Worm (Caenorhabditis elegans) whole organism, early embryonic: Measurements from ENCODE around the gene srh-270.

Experiments
- B0310.2 ChIP-seq: sonication (generic microtip); optimal IDR thresholded peaks from 2 replicates; lab custom pipeline; 2016; ENCODE audit warnings: mild to moderate bottlenecking, missing genetic modification characterization, missing compliant biosample characterization
- F13C5.2 ChIP-seq: sonication (generic microtip); optimal IDR thresholded peaks from 2 replicates; lab custom pipeline; 2017; ENCODE audit warnings: mild to moderate bottlenecking, missing genetic modification characterization, inconsistent platforms, missing compliant biosample characterization
- aly-1 ChIP-seq: sonication (generic microtip); optimal IDR thresholded peaks from 2 replicates; lab custom pipeline; 2016; ENCODE audit warnings: missing genetic modification characterization, missing compliant biosample characterization
- ama-1 ChIP-seq: fragments of 150-350 bp; optimal IDR thresholded peaks from 2 replicates; lab custom pipeline; 2014
- ceh-13 ChIP-seq: fragments of 200-800 bp; sonication (Bioruptor generic); optimal IDR thresholded peaks from 2 replicates; lab custom pipeline; 2018; ENCODE audit warnings: mild to moderate bottlenecking, missing genetic modification characterization, missing compliant biosample characterization
- ceh-36 ChIP-seq: sonication (generic microtip); optimal IDR thresholded peaks from 2 replicates; lab custom pipeline; 2016; ENCODE audit warnings: missing genetic modification characterization, inconsistent platforms, missing compliant biosample characterization
- ets-7 ChIP-seq: sonication (generic microtip); optimal IDR thresholded peaks from 2 replicates; lab custom pipeline; 2016; ENCODE audit warnings: missing genotype, missing genetic modification characterization, missing compliant biosample characterization
- flt-1 ChIP-seq: fragments of 200-800 bp; sonication (Bioruptor generic); IDR thresholded peaks from 2 replicates; pipeline ENCODE4 v1.3.6; 2022; ENCODE audit warnings: missing genetic modification characterization, missing compliant biosample characterization
- hmbx-1 ChIP-seq: sonication (generic microtip); optimal IDR thresholded peaks from 2 replicates; lab custom pipeline; 2016; ENCODE audit warnings: mild to moderate bottlenecking, missing genetic modification characterization, missing compliant biosample characterization
- hmg-4 ChIP-seq: fragments of 200-800 bp; sonication (Bioruptor generic); optimal IDR thresholded peaks from 2 replicates; lab custom pipeline; 2018; ENCODE audit warnings: mild to moderate bottlenecking, missing genetic modification characterization, missing compliant biosample characterization
- hnd-1 ChIP-seq: sonication (generic microtip); optimal IDR thresholded peaks from 2 replicates; lab custom pipeline; 2016; ENCODE audit warnings: missing genetic modification characterization, missing compliant biosample characterization
- pes-1 ChIP-seq: fragments of 200-800 bp; sonication (Bioruptor generic); IDR thresholded peaks from 2 replicates; pipeline ENCODE4 v1.3.6; 2022; ENCODE audit warnings: missing genetic modification reagents, missing genetic modification characterization, missing compliant biosample characterization
- scrt-1 ChIP-seq: fragments of 200-800 bp; sonication (Bioruptor generic); IDR thresholded peaks from 2 replicates; pipeline ENCODE4 v1.3.6; 2022; ENCODE audit warnings: missing genetic modification characterization, missing compliant biosample characterization
- sea-1 ChIP-seq: fragments of 200-800 bp; sonication (Bioruptor generic); conservative IDR thresholded peaks from 2 replicates; pipeline ENCODE4 v1.3.6; 2022; ENCODE audit warnings: missing genetic modification characterization, missing compliant biosample characterization
- tbx-11 ChIP-seq: fragments of 200-800 bp; sonication (Bioruptor generic); IDR thresholded peaks from 2 replicates; pipeline ENCODE4 v1.3.6; 2022; ENCODE audit warnings: missing genetic modification characterization, missing compliant biosample characterization
- tbx-37 ChIP-seq: fragments of 200-800 bp; sonication (Bioruptor generic); conservative IDR thresholded peaks from 2 replicates; pipeline ENCODE4 v1.3.6; 2022; ENCODE audit warnings: missing genetic modification reagents, missing genetic modification characterization, missing compliant biosample characterization
- tra-4 ChIP-seq: sonication (generic microtip); optimal IDR thresholded peaks from 2 replicates; lab custom pipeline; 2017; ENCODE audit warnings: missing genetic modification characterization, missing compliant biosample characterization

srh-270 gene

ce11 chrV:2877509-2877908 is 16.1 kb upstream of the srh-270 start, which contains the start of gene F37B4.10:
F37B4.10 (minus strand) TSS chrV:2877609.
- no peak for TF ChIP-seq flt-1 (GFP tag; lab: Robert Waterston, UW)
- no peak for TF ChIP-seq ceh-36
- no peak for TF ChIP-seq aly-1 (tag; lab: Kevin White, UChicago)
- no peak for TF ChIP-seq hmg-4 (GFP tag; lab: Kevin White, UChicago)

ce11 chrV:2876188-2876831 is 14.9 kb upstream of the srh-270 start:
- TF ChIP-seq aly-1 (tag; lab: Kevin White, UChicago) (no peak), tbx-11 (no peak), sea-1 (GFP tag; lab: Robert Waterston, UW) (no peak), flt-1 (GFP tag; lab: Robert Waterston, UW) (no peak), ceh-36 (no peak), hmg-4 (GFP tag; lab: Kevin White, UChicago) (no peak), ets-7 (tag; lab: Kevin White, UChicago) (no peak), F13C5.2 (tag; lab: Kevin White, UChicago) (no peak), scrt-1 (no peak), tra-4 (no peak), B0310.2 (tag; lab: Kevin White, UChicago) (no peak), hmbx-1 (no peak)

- TF ChIP-seq scrt-1: no peak
- TF ChIP-seq F13C5.2 (tag; lab: Kevin White, UChicago): no peak
- no peak for TF ChIP-seq tbx-37
- TF ChIP-seq hnd-1 (tag; lab: Kevin White, UChicago): no peak
- TF ChIP-seq flt-1 (GFP tag; lab: Robert Waterston, UW): no peak
- TF ChIP-seq tbx-11: 0 out of 2 replicates have a peak, but pooled peaks have one; percentile 16
Observed at ce11 chrV:2875422-2875821, 14.0 kb upstream of the srh-270 start, which contains the start of gene folt-2. folt-2 (minus strand) TSS chrV:2875600.

- no peak for TF ChIP-seq tbx-37
- no peak for TF ChIP-seq hmbx-1
- no peak for TF ChIP-seq hnd-1 (tag; lab: Kevin White, UChicago)
- TF ChIP-seq F13C5.2 (tag; lab: Kevin White, UChicago): no peak
- no peak for TF ChIP-seq B0310.2 (tag; lab: Kevin White, UChicago)
Observed at ce11 chrV:2872947-2873346, 11.5 kb upstream of the srh-270 start.

- TF ChIP-seq ama-1 (no peak), ceh-13 (GFP tag; lab: Kevin White, UChicago) (no peak)
Observed at ce11 chrV:2871754-2872504, 10.5 kb upstream of the srh-270 start.

- TF ChIP-seq F13C5.2 (tag; lab: Kevin White, UChicago): no peak
- no peak for TF ChIP-seq ama-1
- TF ChIP-seq B0310.2 (tag; lab: Kevin White, UChicago): no peak
- no peak for TF ChIP-seq ets-7 (tag; lab: Kevin White, UChicago)
- no peak for TF ChIP-seq scrt-1
- no peak for TF ChIP-seq tra-4
- TF ChIP-seq tbx-11: no peak
- no peak for TF ChIP-seq pes-1
- no peak for TF ChIP-seq ceh-13 (GFP tag; lab: Kevin White, UChicago)
- no peak for TF ChIP-seq hnd-1 (tag; lab: Kevin White, UChicago)
- TF ChIP-seq aly-1 (tag; lab: Kevin White, UChicago): no peak
- no peak for TF ChIP-seq sea-1 (GFP tag; lab: Robert Waterston, UW)
- no peak for TF ChIP-seq tbx-37
- no peak for TF ChIP-seq ceh-36
- no peak for TF ChIP-seq hmbx-1
- TF ChIP-seq flt-1 (GFP tag; lab: Robert Waterston, UW): no peak
- no peak for TF ChIP-seq hmg-4 (GFP tag; lab: Kevin White, UChicago)
Observed at ce11 chrV:2870127-2870526, 8.7 kb upstream of the srh-270 start, which contains the start of gene srh-243. srh-243 (plus strand) TSS chrV:2870427.

- no peak for TF ChIP-seq aly-1 (tag; lab: Kevin White, UChicago)
- no peak for TF ChIP-seq hmg-4 (GFP tag; lab: Kevin White, UChicago)
- TF ChIP-seq ama-1: no peak
- no peak for TF ChIP-seq scrt-1
- no peak for TF ChIP-seq hnd-1 (tag; lab: Kevin White, UChicago)
- no peak for TF ChIP-seq pes-1
- TF ChIP-seq tbx-11: no peak
- no peak for TF ChIP-seq hmbx-1
- no peak for TF ChIP-seq F13C5.2 (tag; lab: Kevin White, UChicago)
- no peak for TF ChIP-seq sea-1 (GFP tag; lab: Robert Waterston, UW)
- no peak for TF ChIP-seq B0310.2 (tag; lab: Kevin White, UChicago)
Observed at ce11 chrV:2869503-2869902, 8.1 kb upstream of the srh-270 start, which contains the start of gene srh-241. srh-241 (minus strand) TSS chrV:2869603.

- no peak for TF ChIP-seq pes-1
- TF ChIP-seq hmg-4 (GFP tag; lab: Kevin White, UChicago): no peak
- no peak for TF ChIP-seq hmbx-1
Observed at ce11 chrV:2864899-2865298, 3.5 kb upstream of the srh-270 start, which contains the start of gene srh-240. srh-240 (plus strand) TSS chrV:2865199.
